1 worm cellular context compared by ENCODE assay signal in genomic region chrII:5473946-5474423, ce11.
A peak's percentile ranks its signal among the peaks of the same experiment; 100 is the strongest.
TF ChIP-seq lines count a peak whose summit lies in the region.

mrps-16 (plus strand) TSS chrII:5474373.

TF ChIP-seq in whole organism, L1 larva, 84 proteins besides CTCF, POLR2A, EP300 and RAD21 (continued from another document):
- no peak for TF ChIP-seq egl-13 (tag; optimal IDR thresholded peaks at IDR 0.05; lab: Kevin White, UChicago)
- TF ChIP-seq tlp-1 (tag; optimal IDR thresholded peaks at IDR 0.05; lab: Kevin White, UChicago), result no peak
- no peak for TF ChIP-seq hpl-2 (GFP tag; optimal IDR thresholded peaks at IDR 0.05; lab: Kevin White, UChicago)
- TF ChIP-seq lin-39 (tag; optimal IDR thresholded peaks at IDR 0.05; lab: Kevin White, UChicago), result peak; percentile 41
- TF ChIP-seq dpl-1 (GFP tag; optimal IDR thresholded peaks at IDR 0.05; lab: Kevin White, UChicago), result peak; percentile 96 to 98 (median 97)
- peak; percentile 58 for TF ChIP-seq jun-1 (tag; optimal IDR thresholded peaks at IDR 0.05; lab: Kevin White, UChicago)
- TF ChIP-seq snu-23 (GFP tag; optimal IDR thresholded peaks at IDR 0.05; lab: Kevin White, UChicago), result peak; percentile 80
- peak; percentile 15 for TF ChIP-seq ama-1 (optimal IDR thresholded peaks at IDR 0.05; lab: Kevin White, UChicago)
- TF ChIP-seq lin-35 (GFP tag; optimal IDR thresholded peaks at IDR 0.05; lab: Kevin White, UChicago), result peak; percentile 97 to 98
- TF ChIP-seq lir-3 (tag; optimal IDR thresholded peaks at IDR 0.05; lab: Kevin White, UChicago; ENCODE audit: poor library complexity), result peak; percentile 41
- TF ChIP-seq nhr-71 (tag; optimal IDR thresholded peaks at IDR 0.05; lab: Kevin White, UChicago), result peak; percentile 81
- peak; percentile 82 to 83 for TF ChIP-seq lsy-2 (tag; optimal IDR thresholded peaks at IDR 0.05; lab: Kevin White, UChicago)
- TF ChIP-seq ztf-4 (tag; optimal IDR thresholded peaks at IDR 0.05; lab: Kevin White, UChicago), result no peak
- peak; percentile 32 for TF ChIP-seq lin-13 (GFP tag; optimal IDR thresholded peaks at IDR 0.05; lab: Kevin White, UChicago)
- no peak for TF ChIP-seq ztf-11 (tag; optimal IDR thresholded peaks at IDR 0.05; lab: Kevin White, UChicago)
- no peak for TF ChIP-seq ceh-90 (tag; optimal IDR thresholded peaks at IDR 0.05; lab: Kevin White, UChicago)
- peak; percentile 54 for TF ChIP-seq grh-1 (GFP tag; IDR thresholded peaks at IDR 0.05; lab: Robert Waterston, UW)
- TF ChIP-seq elt-3 (tag; optimal IDR thresholded peaks at IDR 0.05; lab: Kevin White, UChicago), result peak in 1 of 6 experiments; percentile 72
- TF ChIP-seq mdl-1 (tag; optimal IDR thresholded peaks at IDR 0.05; lab: Kevin White, UChicago), result peak in 1 of 2 experiments; percentile 28
- TF ChIP-seq rnt-1 (tag; optimal IDR thresholded peaks at IDR 0.05; lab: Kevin White, UChicago), result peak; percentile 79
- no peak for TF ChIP-seq ets-5 (GFP tag; IDR thresholded peaks at IDR 0.05; lab: Robert Waterston, UW)
- TF ChIP-seq sptf-1 (tag; optimal IDR thresholded peaks at IDR 0.05; lab: Kevin White, UChicago), result no peak
- no peak for TF ChIP-seq efl-3 (GFP tag; optimal IDR thresholded peaks at IDR 0.05; lab: Kevin White, UChicago)
- peak; percentile 45 for TF ChIP-seq fos-1 (tag; optimal IDR thresholded peaks at IDR 0.05; lab: Kevin White, UChicago)
- no peak for TF ChIP-seq unc-30 (tag; optimal IDR thresholded peaks at IDR 0.05; lab: Kevin White, UChicago)
- TF ChIP-seq skn-1 (tag; optimal IDR thresholded peaks at IDR 0.05; lab: Kevin White, UChicago), result peak; percentile 52
- peak; percentile 98 for TF ChIP-seq F16B12.6 (tag; optimal IDR thresholded peaks at IDR 0.05; lab: Kevin White, UChicago)
- TF ChIP-seq unc-62 (GFP tag; optimal IDR thresholded peaks at IDR 0.05; lab: Kevin White, UChicago), result no peak
- peak; percentile 76 for TF ChIP-seq swsn-7 (tag; optimal IDR thresholded peaks at IDR 0.05; lab: Kevin White, UChicago)
- TF ChIP-seq aha-1 (tag; optimal IDR thresholded peaks at IDR 0.05; lab: Kevin White, UChicago), result no peak
- TF ChIP-seq nhr-20 (tag; optimal IDR thresholded peaks at IDR 0.05; lab: Kevin White, UChicago), result peak; percentile 73
- TF ChIP-seq hlh-17 (GFP tag; optimal IDR thresholded peaks at IDR 0.05; lab: Kevin White, UChicago; ENCODE audit: borderline replicate concordance), result no peak
- peak; percentile 80 for TF ChIP-seq C16A3.4 (tag; optimal IDR thresholded peaks at IDR 0.05; lab: Kevin White, UChicago)
- TF ChIP-seq alr-1 (tag; optimal IDR thresholded peaks at IDR 0.05; lab: Kevin White, UChicago; ENCODE audit: borderline replicate concordance), result no peak
- TF ChIP-seq sup-37 (GFP tag; optimal IDR thresholded peaks at IDR 0.05; lab: Kevin White, UChicago), result no peak
- no peak for TF ChIP-seq sox-4 (tag; optimal IDR thresholded peaks at IDR 0.05; lab: Kevin White, UChicago)
- peak; percentile 79 for TF ChIP-seq tbx-2 (tag; optimal IDR thresholded peaks at IDR 0.05; lab: Kevin White, UChicago)
- TF ChIP-seq efl-1 (optimal IDR thresholded peaks at IDR 0.05; lab: Kevin White, UChicago), result peak; percentile 94 to 98
- peak; percentile 99 to 100 for TF ChIP-seq efl-1 (GFP tag; optimal IDR thresholded peaks at IDR 0.05 in 1 of 2; lab: Kevin White, UChicago)
- no peak for TF ChIP-seq pqm-1 (tag; optimal IDR thresholded peaks at IDR 0.05; lab: Kevin White, UChicago)
- TF ChIP-seq aly-2 (tag; optimal IDR thresholded peaks at IDR 0.05; lab: Kevin White, UChicago), result peak; percentile 24
- no peak for TF ChIP-seq nhr-11 (tag; optimal IDR thresholded peaks at IDR 0.05; lab: Kevin White, UChicago)
- peak; percentile 78 for TF ChIP-seq nhr-19 (GFP tag; conservative IDR thresholded peaks at IDR 0.05; lab: Robert Waterston, UW)
- peak; percentile 59 for TF ChIP-seq dsc-1 (tag; optimal IDR thresholded peaks at IDR 0.05; lab: Kevin White, UChicago)
- TF ChIP-seq pag-3 (tag; optimal IDR thresholded peaks at IDR 0.05; lab: Kevin White, UChicago; ENCODE audit: borderline replicate concordance, insufficient read depth), result no peak
- TF ChIP-seq hlh-4 (tag; optimal IDR thresholded peaks at IDR 0.05; lab: Kevin White, UChicago), result no peak
- TF ChIP-seq Y116A8C.19 (tag; optimal IDR thresholded peaks at IDR 0.05; lab: Kevin White, UChicago; ENCODE audit: borderline replicate concordance), result no peak
- peak; percentile 84 for TF ChIP-seq mep-1 (tag; optimal IDR thresholded peaks at IDR 0.05; lab: Kevin White, UChicago)
- peak; percentile 59 for TF ChIP-seq blmp-1 (tag; optimal IDR thresholded peaks at IDR 0.05; lab: Kevin White, UChicago)
- no peak for TF ChIP-seq fkh-10 (GFP tag; optimal IDR thresholded peaks at IDR 0.05; lab: Kevin White, UChicago)
- TF ChIP-seq unc-86 (tag; optimal IDR thresholded peaks at IDR 0.05; lab: Kevin White, UChicago), result peak; percentile 58
- peak; percentile 55 for TF ChIP-seq isw-1 (GFP tag; IDR thresholded peaks at IDR 0.05; lab: Robert Waterston, UW)
- TF ChIP-seq nhr-12 (tag; optimal IDR thresholded peaks at IDR 0.05; lab: Kevin White, UChicago), result no peak
- peak; percentile 38 for TF ChIP-seq irx-1 (tag; optimal IDR thresholded peaks at IDR 0.05; lab: Kevin White, UChicago)
- TF ChIP-seq unc-98 (GFP tag; IDR thresholded peaks at IDR 0.05; lab: Robert Waterston, UW), result no peak
- peak; percentile 36 for TF ChIP-seq fkh-8 (tag; optimal IDR thresholded peaks at IDR 0.05; lab: Kevin White, UChicago)
- TF ChIP-seq ces-1 (GFP tag; optimal IDR thresholded peaks at IDR 0.05; lab: Kevin White, UChicago), result no peak
- no peak for TF ChIP-seq ceh-63 (GFP tag; optimal IDR thresholded peaks at IDR 0.05; lab: Kevin White, UChicago)
- no peak for TF ChIP-seq nhr-28 (tag; optimal IDR thresholded peaks at IDR 0.05; lab: Kevin White, UChicago)
- TF ChIP-seq xbp-1 (tag; optimal IDR thresholded peaks at IDR 0.05; lab: Kevin White, UChicago), result peak; percentile 67
- TF ChIP-seq C04F5.9 (tag; optimal IDR thresholded peaks at IDR 0.05; lab: Kevin White, UChicago), result peak; percentile 4
- peak; percentile 36; the same call in 1 of the 2 replicates for TF ChIP-seq mab-9 (GFP tag; IDR thresholded peaks at IDR 0.05; lab: Robert Waterston, UW)
- peak; percentile 6 for TF ChIP-seq ceh-8 (GFP tag; optimal IDR thresholded peaks at IDR 0.05; lab: Kevin White, UChicago)
- peak; percentile 38 for TF ChIP-seq snpc-4 (tag; optimal IDR thresholded peaks at IDR 0.05; lab: Kevin White, UChicago)
- peak; percentile 31 for TF ChIP-seq lin-15B (tag; optimal IDR thresholded peaks at IDR 0.05; lab: Kevin White, UChicago)
- TF ChIP-seq pax-3 (tag; optimal IDR thresholded peaks at IDR 0.05; lab: Kevin White, UChicago), result no peak
